Fruit fly (Drosophila melanogaster): Measurements from ENCODE around the gene CG33995.

Gene CG33995

dm6 chr2L:5096222-5096621, 53.2 kb downstream of the CG33995 start, which contains the start of gene CG4230 (continued):
- TF ChIP-seq disco-r (GFP tag; optimal IDR thresholded peaks at IDR 0.05) (no peak), CG13287 (GFP tag; IDR thresholded peaks at IDR 0.05; ENCODE audit: partially characterized antibody) (peak; percentile 92), CG3847 (GFP tag; IDR thresholded peaks at IDR 0.05) (no peak), sens (GFP tag) (peak; percentile 64), zen2 (GFP tag; IDR thresholded peaks at IDR 0.05; ENCODE audit: partially characterized antibody) (peak; percentile 69; the same call in 2 of the 3 replicates), Dip3 (GFP tag; optimal IDR thresholded peaks at IDR 0.05) (no peak), sna (GFP tag; IDR thresholded peaks at IDR 0.05; ENCODE audit: partially characterized antibody) (peak; percentile 79), CG2129 (GFP tag; IDR thresholded peaks at IDR 0.05; ENCODE audit: partially characterized antibody) (peak; percentile 70), Doc3 (GFP tag; IDR thresholded peaks at IDR 0.05; ENCODE audit: partially characterized antibody) (peak; percentile 83), MBD-R2 (GFP tag; IDR thresholded peaks at IDR 0.05) (peak; percentile 83), CG14710 (tag; optimal IDR thresholded peaks at IDR 0.05) (peak; percentile 12), mld (GFP tag; IDR thresholded peaks at IDR 0.05; ENCODE audit: partially characterized antibody) (peak; percentile 65; the same call in 1 of the 3 replicates), BEAF-32 (GFP tag; optimal IDR thresholded peaks at IDR 0.05) (peak; percentile 83), bbx (GFP tag; IDR thresholded peaks at IDR 0.05; ENCODE audit: partially characterized antibody) (peak; percentile 94), E2f2 (GFP tag; IDR thresholded peaks at IDR 0.05) (peak; percentile 36; the same call in 1 of the 2 replicates), Scr (GFP tag; IDR thresholded peaks at IDR 0.05; ENCODE audit: partially characterized antibody) (peak; percentile 85), hbn (GFP tag; IDR thresholded peaks at IDR 0.05; ENCODE audit: partially characterized antibody) (peak; percentile 91), CG2202 (tag; optimal IDR thresholded peaks at IDR 0.05) (no peak), CG34422 (GFP tag; IDR thresholded peaks at IDR 0.05) (peak; percentile 22; the same call in 1 of the 3 replicates), lmd (GFP tag; IDR thresholded peaks at IDR 0.05) (no peak), nerfin-2 (GFP tag; IDR thresholded peaks at IDR 0.05; ENCODE audit: partially characterized antibody) (peak; percentile 48; the same call in 1 of the 2 replicates), CG15601 (tag; optimal IDR thresholded peaks at IDR 0.05) (no peak), CG10565 (GFP tag; optimal IDR thresholded peaks at IDR 0.05) (no peak), CrebB (tag; optimal IDR thresholded peaks at IDR 0.05) (no peak), CG15696 (tag; optimal IDR thresholded peaks at IDR 0.05) (no peak), CG12219 (GFP tag; optimal IDR thresholded peaks at IDR 0.05) (no peak), gfzf (GFP tag; optimal IDR thresholded peaks at IDR 0.05) (peak; percentile 39), CG6689 (GFP tag; IDR thresholded peaks at IDR 0.05) (no peak), tna (GFP tag; IDR thresholded peaks at IDR 0.05; ENCODE audit: partially characterized antibody) (peak; percentile 62), Dll (GFP tag; IDR thresholded peaks at IDR 0.05; ENCODE audit: partially characterized antibody) (peak; percentile 84), knrl (GFP tag; IDR thresholded peaks at IDR 0.05; ENCODE audit: partially characterized antibody) (peak; percentile 76), B-H2 (GFP tag; optimal IDR thresholded peaks at IDR 0.05) (no peak), ewg (GFP tag; optimal IDR thresholded peaks at IDR 0.05) (no peak), CG1024 (GFP tag; IDR thresholded peaks at IDR 0.05) (no peak), vnd (GFP tag; IDR thresholded peaks at IDR 0.05; ENCODE audit: partially characterized antibody) (peak; percentile 63; the same call in 2 of the 3 replicates), Jarid2 (GFP tag; optimal IDR thresholded peaks at IDR 0.05) (no peak), CG34224 (GFP tag; IDR thresholded peaks at IDR 0.05; ENCODE audit: partially characterized antibody) (peak; percentile 78), YL-1 (GFP tag; optimal IDR thresholded peaks at IDR 0.05) (peak; percentile 40), dysf (GFP tag; IDR thresholded peaks at IDR 0.05) (no peak), Sry-β (GFP tag; optimal IDR thresholded peaks at IDR 0.05) (peak; percentile 50), CG7987 (GFP tag; optimal IDR thresholded peaks at IDR 0.05) (peak; percentile 17), Bgb (GFP tag; IDR thresholded peaks at IDR 0.05; ENCODE audit: partially characterized antibody) (peak; percentile 95), CG17186 (GFP tag; optimal IDR thresholded peaks at IDR 0.05) (peak; percentile 86), HmgZ (tag; optimal IDR thresholded peaks at IDR 0.05) (peak; percentile 30), CG6791 (GFP tag; IDR thresholded peaks at IDR 0.05; ENCODE audit: partially characterized antibody) (peak; percentile 88), unc-4 (GFP tag; IDR thresholded peaks at IDR 0.05; ENCODE audit: partially characterized antibody) (peak; percentile 90), CTCF (GFP tag; optimal IDR thresholded peaks at IDR 0.05) (peak; percentile 54), crp (GFP tag; optimal IDR thresholded peaks at IDR 0.05) (peak; percentile 87 to 99)

Data from whole organism, embryonic.